Worm (Caenorhabditis elegans) whole organism, L1 larva: ENCODE data around the gene C46F11.4.

Experiments
- Y116A8C.19 ChIP-seq: sonication (generic microtip); optimal IDR thresholded peaks from 2 replicates; lab custom pipeline; 2016; ENCODE audit warnings: missing compliant biosample characterization, missing genetic modification characterization, borderline replicate concordance
- blmp-1 ChIP-seq: fragments of 150-350 bp; optimal IDR thresholded peaks from 2 replicates; lab custom pipeline; 2014; ENCODE audit warnings: missing biosample characterization, missing genetic modification characterization
- ceh-90 ChIP-seq: sonication (generic microtip); optimal IDR thresholded peaks from 2 replicates; lab custom pipeline; 2016; ENCODE audit warnings: missing genetic modification characterization, missing compliant biosample characterization
- elt-3 ChIP-seq, 6 experiments: fragments of 150-350 bp in 1 of 6; sonication (generic microtip); optimal IDR thresholded peaks; 2 replicates each; lab custom pipeline; 2017 to 2018; ENCODE audit warnings: missing biosample characterization in 6 of 6, missing genetic modification characterization in 6 of 6, inconsistent platforms in 1 of 6
- fkh-10 ChIP-seq: sonication (generic microtip); optimal IDR thresholded peaks from 2 replicates; lab custom pipeline; 2017; ENCODE audit warnings: missing biosample characterization, missing genetic modification reagents, missing genetic modification characterization
- lin-15B ChIP-seq: fragments of 150-350 bp; sonication (generic microtip); optimal IDR thresholded peaks from 3 replicates; lab custom pipeline; 2014; ENCODE audit warnings: missing biosample characterization, missing genetic modification characterization
- lin-39 ChIP-seq: fragments of 150-350 bp; optimal IDR thresholded peaks from 2 replicates; lab custom pipeline; 2014; ENCODE audit warnings: missing biosample characterization, missing genetic modification reagents, missing genetic modification characterization
- lsy-2 ChIP-seq, 2 experiments: fragments of 150-350 bp; optimal IDR thresholded peaks; 2 replicates each; lab custom pipeline; 2014; ENCODE audit warnings: missing biosample characterization in 2 of 2, missing genetic modification characterization in 2 of 2
- nhr-11 ChIP-seq: fragments of 150-350 bp; optimal IDR thresholded peaks from 2 replicates; lab custom pipeline; 2014; ENCODE audit warnings: missing biosample characterization, missing genetic modification characterization
- pag-3 ChIP-seq: sonication (generic microtip); optimal IDR thresholded peaks from 2 replicates; lab custom pipeline; 2017; ENCODE audit warnings: missing genetic modification characterization, mild to moderate bottlenecking, missing compliant biosample characterization, antibody characterized with exemption, borderline replicate concordance; ENCODE audit not compliant: insufficient read depth
- ztf-11 ChIP-seq, 2 experiments: sonication (generic microtip); optimal IDR thresholded peaks; 2 replicates each; lab custom pipeline; 2016 to 2017; ENCODE audit warnings: missing genetic modification characterization in 2 of 2, missing biosample characterization in 1 of 2, missing compliant biosample characterization in 1 of 2

- no peak for TF ChIP-seq ceh-90
- no peak for TF ChIP-seq pag-3 (tag; lab: Kevin White, UChicago)
- no peak for TF ChIP-seq lin-39
- TF ChIP-seq Y116A8C.19: no peak
- no peak for TF ChIP-seq blmp-1 (tag; lab: Kevin White, UChicago)
- no peak for TF ChIP-seq lin-15B (tag; lab: Kevin White, UChicago)
- no peak for TF ChIP-seq fkh-10 (GFP tag; lab: Kevin White, UChicago)
- no peak for TF ChIP-seq lsy-2 (tag; optimal IDR thresholded peaks at IDR 0.05; lab: Kevin White, UChicago)
- TF ChIP-seq ztf-11 (tag; optimal IDR thresholded peaks at IDR 0.05; lab: Kevin White, UChicago): no peak
- no peak for TF ChIP-seq nhr-11 (tag; lab: Kevin White, UChicago)
- TF ChIP-seq elt-3 (tag; optimal IDR thresholded peaks at IDR 0.05; lab: Kevin White, UChicago): no peak
Measured at ce11 chrIII:3692516-3692915, 28.4 kb upstream of the C46F11.4 start.
